Worm (Caenorhabditis elegans) whole organism, L2 larva: ENCODE measurements around the gene C01G5.7.

Experiments
- C34F6.9 ChIP-seq: fragments of 150-350 bp; optimal IDR thresholded peaks from 2 replicates; lab custom pipeline; 2014; ENCODE audit warnings: missing biosample characterization, missing genetic modification characterization
- F13H6.1 ChIP-seq: sonication (generic microtip); optimal IDR thresholded peaks from 2 replicates; lab custom pipeline; 2016; ENCODE audit warnings: missing genetic modification characterization, missing compliant biosample characterization
- Y55F3AM.14 ChIP-seq: fragments of 200-800 bp; sonication (Bioruptor generic); optimal IDR thresholded peaks from 2 replicates; lab custom pipeline; 2018; ENCODE audit warnings: mild to moderate bottlenecking, missing genetic modification characterization, missing compliant biosample characterization
- ZK546.5 ChIP-seq: sonication (generic microtip); optimal IDR thresholded peaks from 2 replicates; lab custom pipeline; 2017; ENCODE audit warnings: missing biosample characterization, missing genetic modification characterization
- alr-1 ChIP-seq: fragments of 150-350 bp; optimal IDR thresholded peaks from 2 replicates; lab custom pipeline; 2014; ENCODE audit warnings: missing biosample characterization, missing genetic modification characterization
- aly-2 ChIP-seq: fragments of 150-350 bp; optimal IDR thresholded peaks from 2 replicates; lab custom pipeline; 2014; ENCODE audit warnings: missing biosample characterization, missing genetic modification characterization
- ama-1 ChIP-seq: fragments of 150-350 bp; optimal IDR thresholded peaks from 2 replicates; lab custom pipeline; 2018; ENCODE audit warnings: inconsistent platforms
- blmp-1 ChIP-seq: sonication (generic microtip); optimal IDR thresholded peaks from 2 replicates; lab custom pipeline; 2017; ENCODE audit warnings: missing genetic modification characterization, mild to moderate bottlenecking, missing compliant biosample characterization, antibody characterized with exemption, moderate library complexity; ENCODE audit not compliant: insufficient read depth
- ceh-16 ChIP-seq: fragments of 150-350 bp; optimal IDR thresholded peaks from 2 replicates; lab custom pipeline; 2014; ENCODE audit warnings: missing biosample characterization, missing genetic modification characterization
- ceh-82 ChIP-seq: fragments of 150-350 bp; optimal IDR thresholded peaks from 2 replicates; lab custom pipeline; 2014; ENCODE audit warnings: missing biosample characterization, missing genetic modification characterization
- crh-2 ChIP-seq: sonication (generic microtip); optimal IDR thresholded peaks from 2 replicates; lab custom pipeline; 2017; ENCODE audit warnings: missing biosample characterization, missing genetic modification characterization
- dmd-4 ChIP-seq: sonication (generic microtip); optimal IDR thresholded peaks from 2 replicates; lab custom pipeline; 2017; ENCODE audit warnings: missing biosample characterization, missing genetic modification characterization
- egl-27 ChIP-seq: sonication (generic microtip); optimal IDR thresholded peaks from 3 replicates; lab custom pipeline; 2017; ENCODE audit warnings: missing biosample characterization, missing genetic modification reagents, missing genetic modification characterization
- elt-1 ChIP-seq: fragments of 150-350 bp; optimal IDR thresholded peaks from 2 replicates; lab custom pipeline; 2014; ENCODE audit warnings: missing biosample characterization, missing genetic modification characterization
- elt-3 ChIP-seq: sonication (generic microtip); optimal IDR thresholded peaks from 2 replicates; lab custom pipeline; 2017; ENCODE audit warnings: missing biosample characterization, missing genetic modification characterization
- fos-1 ChIP-seq: fragments of 150-350 bp; optimal IDR thresholded peaks from 2 replicates; lab custom pipeline; 2014; ENCODE audit warnings: missing biosample characterization, missing genetic modification characterization
- gmeb-1 ChIP-seq: fragments of 150-350 bp; optimal IDR thresholded peaks from 2 replicates; lab custom pipeline; 2014; ENCODE audit warnings: missing biosample characterization, missing genetic modification characterization
- lin-39 ChIP-seq: fragments of 150-350 bp; optimal IDR thresholded peaks from 2 replicates; lab custom pipeline; 2014; ENCODE audit warnings: missing biosample characterization, missing genetic modification reagents, missing genetic modification characterization
- lsy-2 ChIP-seq, 2 experiments: fragments of 150-350 bp in 1 of 2; sonication (generic microtip) in 1 of 2; optimal IDR thresholded peaks; 2 replicates each; lab custom pipeline; 2014 to 2017; ENCODE audit warnings: missing biosample characterization in 2 of 2, missing genetic modification characterization in 2 of 2
- mbf-1 ChIP-seq: sonication (generic microtip); optimal IDR thresholded peaks from 2 replicates; lab custom pipeline; 2017; ENCODE audit warnings: missing biosample characterization, missing genetic modification characterization
- mdl-1 ChIP-seq, 2 experiments: fragments of 150-350 bp in 1 of 2; sonication (generic microtip) in 1 of 2; optimal IDR thresholded peaks; 2 replicates each; lab custom pipeline; 2017; ENCODE audit warnings: missing biosample characterization in 2 of 2, missing genetic modification characterization in 2 of 2
- nhr-11 ChIP-seq: fragments of 150-350 bp; optimal IDR thresholded peaks from 2 replicates; lab custom pipeline; 2014; ENCODE audit warnings: missing biosample characterization, missing genetic modification characterization
- nhr-129 ChIP-seq: fragments of 150-350 bp; optimal IDR thresholded peaks from 2 replicates; lab custom pipeline; 2014; ENCODE audit warnings: missing biosample characterization, missing genetic modification characterization
- nhr-21 ChIP-seq: fragments of 150-350 bp; optimal IDR thresholded peaks from 2 replicates; lab custom pipeline; 2014; ENCODE audit warnings: missing biosample characterization, missing genetic modification characterization
- nhr-23 ChIP-seq: fragments of 150-350 bp; optimal IDR thresholded peaks from 2 replicates; lab custom pipeline; 2014; ENCODE audit warnings: missing biosample characterization, missing genetic modification reagents, missing genetic modification characterization
- nhr-237 ChIP-seq: fragments of 150-350 bp; optimal IDR thresholded peaks from 2 replicates; lab custom pipeline; 2014; ENCODE audit warnings: missing biosample characterization, missing genetic modification characterization
- nhr-25 ChIP-seq: fragments of 150-350 bp; sonication (generic microtip); optimal IDR thresholded peaks from 3 replicates; lab custom pipeline; 2014; ENCODE audit warnings: missing biosample characterization, missing genetic modification characterization
- nhr-6 ChIP-seq: fragments of 150-350 bp; optimal IDR thresholded peaks from 2 replicates; lab custom pipeline; 2014; ENCODE audit warnings: missing biosample characterization, missing genetic modification characterization
- nhr-77 ChIP-seq: fragments of 150-350 bp; optimal IDR thresholded peaks from 2 replicates; lab custom pipeline; 2014; ENCODE audit warnings: missing biosample characterization, missing genetic modification characterization
- peb-1 ChIP-seq: fragments of 150-350 bp; optimal IDR thresholded peaks from 2 replicates; lab custom pipeline; 2014; ENCODE audit warnings: missing biosample characterization, missing genetic modification characterization
- sem-4 ChIP-seq: fragments of 150-350 bp; optimal IDR thresholded peaks from 2 replicates; lab custom pipeline; 2014; ENCODE audit warnings: missing biosample characterization, missing genetic modification reagents, missing genetic modification characterization
- skn-1 ChIP-seq: sonication (generic microtip); optimal IDR thresholded peaks from 2 replicates; lab custom pipeline; 2017; ENCODE audit warnings: missing biosample characterization, missing genetic modification characterization
- sma-3 ChIP-seq: sonication (generic microtip); optimal IDR thresholded peaks from 2 replicates; lab custom pipeline; 2016; ENCODE audit warnings: missing genetic modification reagents, missing genetic modification characterization, missing compliant biosample characterization
- sma-9 ChIP-seq, 2 experiments: fragments of 150-350 bp in 1 of 2; sonication (generic microtip) in 1 of 2; optimal IDR thresholded peaks; 2 replicates each; lab custom pipeline; 2014 to 2016; ENCODE audit warnings: missing genetic modification characterization in 2 of 2, mild to moderate bottlenecking in 1 of 2, missing biosample characterization in 1 of 2, missing compliant biosample characterization in 1 of 2, missing genetic modification reagents in 1 of 2, moderate library complexity in 1 of 2
- snpc-4 ChIP-seq: fragments of 150-350 bp; optimal IDR thresholded peaks from 2 replicates; lab custom pipeline; 2014; ENCODE audit warnings: missing biosample characterization, missing genetic modification characterization
- zag-1 ChIP-seq: fragments of 150-350 bp; optimal IDR thresholded peaks from 2 replicates; lab custom pipeline; 2014; ENCODE audit warnings: missing biosample characterization, missing genetic modification characterization
- ztf-1 ChIP-seq: fragments of 200-800 bp; sonication (Bioruptor generic); conservative IDR thresholded peaks from 2 replicates; pipeline ENCODE4 v1.3.6; 2022; ENCODE audit warnings: missing genetic modification characterization, missing compliant biosample characterization
- ztf-11 ChIP-seq: sonication (generic microtip); optimal IDR thresholded peaks from 2 replicates; lab custom pipeline; 2017; ENCODE audit warnings: missing biosample characterization, missing genetic modification characterization
- ztf-4 ChIP-seq: fragments of 150-350 bp; optimal IDR thresholded peaks from 2 replicates; lab custom pipeline; 2014; ENCODE audit warnings: missing biosample characterization, missing genetic modification characterization

Gene C01G5.7

ce11 chrIV:6480221-6480620, 37.7 kb upstream of the C01G5.7 start, which contains the start of gene tyr-6:
TSS of gene tyr-6 (plus strand) at chrIV:6480521.
- TF ChIP-seq alr-1 (tag; lab: Kevin White, UChicago) (no peak), gmeb-1 (no peak), C34F6.9 (tag; lab: Kevin White, UChicago) (no peak), nhr-25 (tag; lab: Kevin White, UChicago) (no peak), ztf-1 (GFP tag; lab: Robert Waterston, UW) (no peak), nhr-237 (tag; lab: Kevin White, UChicago) (no peak), ceh-82 (tag; lab: Kevin White, UChicago) (no peak), mdl-1 (tag; optimal IDR thresholded peaks at IDR 0.05; lab: Kevin White, UChicago) (no peak), elt-1 (no peak), nhr-11 (tag; lab: Kevin White, UChicago) (no peak), nhr-21 (tag; lab: Kevin White, UChicago) (no peak), ztf-4 (tag; lab: Kevin White, UChicago) (no peak), skn-1 (no peak)
- TF ChIP-seq, all 48 proteins: peak for 0

- TF ChIP-seq fos-1 (tag; lab: Kevin White, UChicago) = peak; percentile 56
- TF ChIP-seq aly-2 = no peak
- peak; percentile 42 for TF ChIP-seq nhr-129 (tag; lab: Kevin White, UChicago)
- TF ChIP-seq sma-9 (GFP tag; optimal IDR thresholded peaks at IDR 0.05; lab: Kevin White, UChicago) = peak; percentile 55
- TF ChIP-seq sma-9 (tag; optimal IDR thresholded peaks at IDR 0.05; lab: Kevin White, UChicago) = no peak
- TF ChIP-seq mdl-1 (tag; optimal IDR thresholded peaks at IDR 0.05; lab: Kevin White, UChicago) = no peak
- TF ChIP-seq lsy-2 (tag; optimal IDR thresholded peaks at IDR 0.05; lab: Kevin White, UChicago) = no peak
- no peak for TF ChIP-seq zag-1
- no peak for TF ChIP-seq ztf-4 (tag; lab: Kevin White, UChicago)
- TF ChIP-seq F13H6.1 (tag; lab: Kevin White, UChicago) = no peak
- TF ChIP-seq crh-2 (tag; lab: Kevin White, UChicago) = peak; percentile 25
- TF ChIP-seq gmeb-1 = peak; percentile 34
- TF ChIP-seq peb-1 (tag; lab: Kevin White, UChicago) = no peak
- TF ChIP-seq sma-3 (GFP tag; lab: Kevin White, UChicago) = peak; percentile 32
- no peak for TF ChIP-seq sem-4 (tag; lab: Kevin White, UChicago)
- peak; percentile 28 for TF ChIP-seq Y55F3AM.14 (GFP tag; lab: Kevin White, UChicago)
Observed at ce11 chrIV:6480978-6481377, 37.0 kb upstream of the C01G5.7 start.

ce11 chrIV:6487047-6487446, 30.9 kb upstream of the C01G5.7 start, which contains the start of gene Y73B6BL.37:
TSS of gene Y73B6BL.37 (plus strand) at chrIV:6487347.
- TF ChIP-seq ztf-11 (tag; lab: Kevin White, UChicago) (no peak), aly-2 (no peak), ZK546.5 (tag; lab: Kevin White, UChicago) (no peak), alr-1 (tag; lab: Kevin White, UChicago) (no peak), nhr-23 (no peak), mbf-1 (tag; lab: Kevin White, UChicago) (no peak), egl-27 (tag; lab: Kevin White, UChicago) (no peak), elt-1 (no peak), ama-1 (lab: Kevin White, UChicago) (no peak), lsy-2 (tag; optimal IDR thresholded peaks at IDR 0.05; lab: Kevin White, UChicago) (no peak), nhr-77 (no peak), lin-39 (no peak), ceh-82 (tag; lab: Kevin White, UChicago) (no peak), sma-3 (GFP tag; lab: Kevin White, UChicago) (no peak), elt-3 (tag; lab: Kevin White, UChicago) (no peak), ztf-4 (tag; lab: Kevin White, UChicago) (no peak), ceh-16 (tag; lab: Kevin White, UChicago) (no peak), mdl-1 (tag; optimal IDR thresholded peaks at IDR 0.05; lab: Kevin White, UChicago) (no peak), nhr-11 (tag; lab: Kevin White, UChicago) (no peak), gmeb-1 (no peak)

ce11 chrIV:6491915-6492314, 26.0 kb upstream of the C01G5.7 start:
- TF ChIP-seq ZK546.5 (tag; lab: Kevin White, UChicago) (no peak), nhr-77 (no peak), ceh-16 (tag; lab: Kevin White, UChicago) (peak; percentile 76), nhr-6 (tag; lab: Kevin White, UChicago) (no peak), zag-1 (no peak), crh-2 (tag; lab: Kevin White, UChicago) (no peak), elt-3 (tag; lab: Kevin White, UChicago) (no peak), dmd-4 (tag; lab: Kevin White, UChicago) (no peak), nhr-25 (tag; lab: Kevin White, UChicago) (peak; percentile 62), Y55F3AM.14 (GFP tag; lab: Kevin White, UChicago) (no peak), snpc-4 (tag; lab: Kevin White, UChicago) (no peak), nhr-23 (no peak), fos-1 (tag; lab: Kevin White, UChicago) (no peak), blmp-1 (tag; lab: Kevin White, UChicago) (no peak)
